1 worm cellular context compared by ENCODE assay signal in the genomic region with DNA sequence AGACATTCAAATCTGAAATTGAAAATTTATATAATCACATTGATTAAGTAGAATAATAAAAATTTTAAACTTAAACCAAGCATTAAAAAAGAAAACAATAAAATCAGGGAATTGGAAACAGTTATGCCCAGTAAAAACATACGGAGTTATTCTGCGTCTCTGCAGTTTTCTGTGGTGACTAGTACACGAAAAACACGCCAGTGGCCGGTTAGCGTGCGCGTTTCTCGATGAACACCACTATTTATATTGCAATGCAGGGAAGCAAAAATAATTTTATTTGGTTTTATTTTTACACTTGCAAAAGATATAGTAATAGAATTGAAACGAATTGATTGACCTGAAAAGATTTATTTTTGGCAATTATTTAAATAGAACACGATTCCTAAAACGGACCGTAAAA.
TF ChIP-seq lines count a peak whose summit lies in the region.

TSS of gene sec-3 (minus strand) at position 21 of the 400 bp plus-strand sequence.

TF ChIP-seq in whole organism, L1 larva, 84 proteins besides CTCF, POLR2A, EP300 and RAD21 (continued from another document):
- TF ChIP-seq efl-1 (optimal IDR thresholded peaks at IDR 0.05; lab: Kevin White, UChicago) (peak; percentile 75 to 79), efl-1 (GFP tag; optimal IDR thresholded peaks at IDR 0.05 in 1 of 2; lab: Kevin White, UChicago) (peak; percentile 64 to 96), sptf-1 (tag; optimal IDR thresholded peaks at IDR 0.05; lab: Kevin White, UChicago) (no peak), ztf-4 (tag; optimal IDR thresholded peaks at IDR 0.05; lab: Kevin White, UChicago) (peak; percentile 57), ama-1 (optimal IDR thresholded peaks at IDR 0.05; lab: Kevin White, UChicago) (peak; percentile 29), tlp-1 (tag; optimal IDR thresholded peaks at IDR 0.05; lab: Kevin White, UChicago) (no peak), aha-1 (tag; optimal IDR thresholded peaks at IDR 0.05; lab: Kevin White, UChicago) (peak; percentile 40), lsy-2 (tag; optimal IDR thresholded peaks at IDR 0.05; lab: Kevin White, UChicago) (peak; percentile 85 to 89), ceh-82 (tag; optimal IDR thresholded peaks at IDR 0.05; lab: Kevin White, UChicago) (peak; percentile 80 to 90 (median 88)), mab-9 (GFP tag; IDR thresholded peaks at IDR 0.05; lab: Robert Waterston, UW) (peak; percentile 54; the same call in 1 of the 2 replicates), tbx-2 (tag; optimal IDR thresholded peaks at IDR 0.05; lab: Kevin White, UChicago) (peak; percentile 90), isw-1 (GFP tag; IDR thresholded peaks at IDR 0.05; lab: Robert Waterston, UW) (peak; percentile 72), egl-27 (tag; optimal IDR thresholded peaks at IDR 0.05; lab: Kevin White, UChicago) (no peak), ceh-8 (GFP tag; optimal IDR thresholded peaks at IDR 0.05; lab: Kevin White, UChicago) (peak; percentile 66), pqm-1 (tag; optimal IDR thresholded peaks at IDR 0.05; lab: Kevin White, UChicago) (no peak), xbp-1 (tag; optimal IDR thresholded peaks at IDR 0.05; lab: Kevin White, UChicago) (peak; percentile 90), nhr-47 (tag; optimal IDR thresholded peaks at IDR 0.05; lab: Kevin White, UChicago) (peak; percentile 92), nhr-11 (tag; optimal IDR thresholded peaks at IDR 0.05; lab: Kevin White, UChicago) (peak; percentile 65), rnt-1 (tag; optimal IDR thresholded peaks at IDR 0.05; lab: Kevin White, UChicago) (peak; percentile 94), nhr-71 (tag; optimal IDR thresholded peaks at IDR 0.05; lab: Kevin White, UChicago) (peak; percentile 93), skn-1 (tag; optimal IDR thresholded peaks at IDR 0.05; lab: Kevin White, UChicago) (peak; percentile 64), sup-37 (GFP tag; optimal IDR thresholded peaks at IDR 0.05; lab: Kevin White, UChicago) (peak; percentile 27), nhr-237 (tag; optimal IDR thresholded peaks at IDR 0.05; lab: Kevin White, UChicago) (peak; percentile 69), nhr-28 (tag; optimal IDR thresholded peaks at IDR 0.05; lab: Kevin White, UChicago) (no peak), unc-98 (GFP tag; IDR thresholded peaks at IDR 0.05; lab: Robert Waterston, UW) (no peak), snu-23 (GFP tag; optimal IDR thresholded peaks at IDR 0.05; lab: Kevin White, UChicago) (peak; percentile 95), zip-4 (GFP tag; optimal IDR thresholded peaks at IDR 0.05; lab: Kevin White, UChicago) (peak; percentile 62), elt-3 (tag; optimal IDR thresholded peaks at IDR 0.05; lab: Kevin White, UChicago) (peak in 3 of 6 experiments; percentile 27 to 91 (median 45))
TF ChIP-seq in whole organism, L1 larva: peak in this region for 59.
